Worm (Caenorhabditis elegans): ENCODE data around the gene cest-19.

ce11 chrX:7085067-7085466 is 49.2 kb upstream of the cest-19 start, which contains the start of gene Y1B5A.1:
- TF ChIP-seq B0310.2 (tag; optimal IDR thresholded peaks at IDR 0.05) (no peak), ama-1 (optimal IDR thresholded peaks at IDR 0.05) (no peak), ceh-36 (tag; optimal IDR thresholded peaks at IDR 0.05) (no peak), tra-4 (tag; optimal IDR thresholded peaks at IDR 0.05) (no peak), flt-1 (GFP tag; IDR thresholded peaks at IDR 0.05) (no peak), tbx-37 (GFP tag; conservative IDR thresholded peaks at IDR 0.05) (no peak), hmg-4 (GFP tag; optimal IDR thresholded peaks at IDR 0.05) (no peak), ets-7 (tag; optimal IDR thresholded peaks at IDR 0.05) (no peak), aly-1 (tag; optimal IDR thresholded peaks at IDR 0.05) (no peak), hnd-1 (tag; optimal IDR thresholded peaks at IDR 0.05) (no peak)

Measured in whole organism, early embryonic.